Fruit fly (Drosophila melanogaster) whole organism, embryonic: ENCODE data around the gene CG8159.

Experiments
- Awh ChIP-seq: fragments of 200-800 bp; sonication (Bioruptor generic); IDR thresholded peaks from 2 replicates; pipeline ENCODE4, ENCODE4 v1.3.6; 2022; ENCODE audit warnings: missing biosample characterization, missing genetic modification characterization
- Blimp-1 ChIP-seq: fragments of 200-800 bp; sonication (Bioruptor generic); optimal IDR thresholded peaks from 3 replicates; lab custom pipeline; 2018; ENCODE audit warnings: missing biosample characterization, missing genetic modification characterization, mild to moderate bottlenecking, moderate library complexity, missing genetic modification reagents
- CG10209 ChIP-seq: fragments of 200-800 bp; sonication (Bioruptor generic); optimal IDR thresholded peaks from 3 replicates; lab custom pipeline; 2017; ENCODE audit warnings: missing biosample characterization, mild to moderate bottlenecking, missing genetic modification characterization, missing genetic modification reagents
- CG10321 ChIP-seq: fragments of 200-800 bp; sonication (Bioruptor generic); IDR thresholded peaks from 2 replicates; pipeline ENCODE4 v1.3.6; 2022; ENCODE audit warnings: missing biosample characterization, missing genetic modification characterization
- CG10462 ChIP-seq: fragments of 200-800 bp; sonication (Bioruptor generic); optimal IDR thresholded peaks from 2 replicates; lab custom pipeline; 2016; ENCODE audit warnings: missing biosample characterization, missing genetic modification characterization
- CG11695 ChIP-seq: fragments of 200-800 bp; sonication (Bioruptor generic); IDR thresholded peaks from 3 replicates; pipeline ENCODE4 v1.3.6; 2022; ENCODE audit warnings: missing biosample characterization, missing genetic modification characterization
- CG12236 ChIP-seq: fragments of 200-800 bp; sonication (Bioruptor generic); optimal IDR thresholded peaks from 2 replicates; lab custom pipeline; 2016; ENCODE audit warnings: missing biosample characterization, missing genetic modification characterization
- CG12942 ChIP-seq: fragments of 200-800 bp; sonication (Bioruptor generic); optimal IDR thresholded peaks from 3 replicates; lab custom pipeline; 2016; ENCODE audit warnings: missing biosample characterization, missing genetic modification characterization
- CG13775 ChIP-seq: fragments of 200-800 bp; sonication (Bioruptor generic); optimal IDR thresholded peaks from 3 replicates; lab custom pipeline; 2017; ENCODE audit warnings: missing biosample characterization, mild to moderate bottlenecking, missing genetic modification characterization
- CG15269 ChIP-seq: fragments of 200-800 bp; sonication (Bioruptor generic); optimal IDR thresholded peaks from 2 replicates; lab custom pipeline; 2018; ENCODE audit warnings: missing biosample characterization, mild to moderate bottlenecking, missing genetic modification characterization, moderate library complexity
- CG15601 ChIP-seq: fragments of 200-800 bp; sonication (Bioruptor generic); optimal IDR thresholded peaks from 3 replicates; lab custom pipeline; 2019; ENCODE audit warnings: missing biosample characterization, mild to moderate bottlenecking, missing genetic modification characterization, moderate library complexity
- CG17361 ChIP-seq: fragments of 200-800 bp; sonication (Bioruptor generic); IDR thresholded peaks from 3 replicates; pipeline ENCODE4 v1.3.6; 2022; ENCODE audit warnings: missing biosample characterization, missing genetic modification characterization
- CG17568 ChIP-seq: fragments of 200-800 bp; sonication (Bioruptor generic); optimal IDR thresholded peaks from 2 replicates; lab custom pipeline; 2018; ENCODE audit warnings: missing biosample characterization, mild to moderate bottlenecking, missing genetic modification characterization, moderate library complexity
- CG18476 ChIP-seq: fragments of 200-800 bp; sonication (Bioruptor generic); optimal IDR thresholded peaks from 2 replicates; lab custom pipeline; 2016; ENCODE audit warnings: missing biosample characterization, mild to moderate bottlenecking, missing genetic modification characterization
- CG31441 ChIP-seq: fragments of 200-800 bp; sonication (Bioruptor generic); IDR thresholded peaks from 2 replicates; pipeline ENCODE4 v1.3.6; 2022; ENCODE audit warnings: missing biosample characterization, missing genetic modification characterization
- CG4617 ChIP-seq: fragments of 200-800 bp; sonication (Bioruptor generic); optimal IDR thresholded peaks from 3 replicates; lab custom pipeline; 2016; ENCODE audit warnings: missing biosample characterization, missing genetic modification characterization, borderline replicate concordance
- CG5953 ChIP-seq: fragments of 200-800 bp; sonication (Bioruptor generic); IDR thresholded peaks from 2 replicates; pipeline ENCODE4 v1.3.6; 2022; ENCODE audit warnings: missing biosample characterization, missing genetic modification characterization
- CG6854 ChIP-seq: fragments of 200-800 bp; sonication (Bioruptor generic); optimal IDR thresholded peaks from 3 replicates; lab custom pipeline; 2017; ENCODE audit warnings: missing biosample characterization, mild to moderate bottlenecking, missing genetic modification characterization
- CG9727 ChIP-seq: fragments of 200-800 bp; sonication (Bioruptor generic); optimal IDR thresholded peaks from 3 replicates; lab custom pipeline; 2017; ENCODE audit warnings: missing biosample characterization, mild to moderate bottlenecking, missing genetic modification characterization
- CHES-1-like ChIP-seq: fragments of 200-800 bp; sonication (Bioruptor generic); optimal IDR thresholded peaks from 2 replicates; lab custom pipeline; 2016; ENCODE audit warnings: missing biosample characterization, missing genetic modification characterization
- CTCF ChIP-seq: fragments of 200-800 bp; sonication (Bioruptor generic); optimal IDR thresholded peaks from 2 replicates; lab custom pipeline; 2017; ENCODE audit warnings: missing biosample characterization, mild to moderate bottlenecking, missing genetic modification characterization, moderate library complexity
- CoRest ChIP-seq: fragments of 200-800 bp; sonication (Bioruptor generic); optimal IDR thresholded peaks from 3 replicates; lab custom pipeline; 2018; ENCODE audit warnings: missing biosample characterization, mild to moderate bottlenecking, missing genetic modification characterization, moderate library complexity
- Dip2 ChIP-seq: fragments of 200-800 bp; sonication (Bioruptor generic); IDR thresholded peaks from 2 replicates; pipeline ENCODE4 v1.3.6; 2022; ENCODE audit warnings: missing biosample characterization, missing genetic modification characterization
- Dip3 ChIP-seq: fragments of 200-800 bp; sonication (Bioruptor generic); optimal IDR thresholded peaks from 3 replicates; lab custom pipeline; 2016; ENCODE audit warnings: missing biosample characterization, missing genetic modification characterization
- HLH54F ChIP-seq: fragments of 200-800 bp; sonication (Bioruptor generic); optimal IDR thresholded peaks from 3 replicates; lab custom pipeline; 2016; ENCODE audit warnings: missing biosample characterization, missing genetic modification characterization
- HLHmδ ChIP-seq: fragments of 200-800 bp; sonication (Bioruptor generic); optimal IDR thresholded peaks from 2 replicates; lab custom pipeline; 2018; ENCODE audit warnings: missing biosample characterization, mild to moderate bottlenecking, missing genetic modification characterization, moderate library complexity
- Hand ChIP-seq: fragments of 200-800 bp; sonication (Bioruptor generic); optimal IDR thresholded peaks from 2 replicates; lab custom pipeline; 2017; ENCODE audit warnings: mild to moderate bottlenecking, missing biosample characterization, missing genetic modification reagents, missing genetic modification characterization
- PHDP ChIP-seq: fragments of 200-800 bp; sonication (Bioruptor generic); optimal IDR thresholded peaks from 3 replicates; lab custom pipeline; 2018; ENCODE audit warnings: missing biosample characterization, mild to moderate bottlenecking, missing genetic modification characterization, moderate library complexity
- Scr ChIP-seq: fragments of 200-800 bp; sonication (Bioruptor generic); IDR thresholded peaks from 2 replicates; pipeline ENCODE4 v1.3.6; 2022; ENCODE audit warnings: missing biosample characterization, missing genetic modification characterization; ENCODE audit not compliant: partially characterized antibody
- Sin3A ChIP-seq: fragments of >200 bp; optimal IDR thresholded peaks from 2 replicates; lab custom pipeline; 2018
- Xbp1 ChIP-seq: fragments of 200-800 bp; sonication (Bioruptor generic); optimal IDR thresholded peaks from 3 replicates; lab custom pipeline; 2016; ENCODE audit warnings: missing biosample characterization, mild to moderate bottlenecking, missing genetic modification characterization
- br ChIP-seq: fragments of >200 bp; optimal IDR thresholded peaks from 2 replicates; lab custom pipeline; 2017
- crc ChIP-seq: fragments of 200-800 bp; sonication (Bioruptor generic); optimal IDR thresholded peaks from 2 replicates; lab custom pipeline; 2016; ENCODE audit warnings: missing biosample characterization, missing genetic modification characterization
- crp ChIP-seq, 2 experiments: fragments of 200-800 bp; sonication (Bioruptor generic); optimal IDR thresholded peaks; 2 replicates in 1 of 2; 3 replicates in 1 of 2; lab custom pipeline; 2017; ENCODE audit warnings: missing biosample characterization in 2 of 2, missing genetic modification characterization in 2 of 2, mild to moderate bottlenecking in 1 of 2, moderate library complexity in 1 of 2
- dati ChIP-seq: fragments of 200-800 bp; sonication (Bioruptor generic); IDR thresholded peaks from 2 replicates; pipeline ENCODE4 v1.3.6; 2022; ENCODE audit warnings: missing biosample characterization, missing genetic modification characterization
- esg ChIP-seq: fragments of 200-800 bp; sonication (Bioruptor generic); conservative IDR thresholded peaks from 2 replicates; pipeline ENCODE4 v1.3.6; 2022; ENCODE audit warnings: missing biosample characterization, missing genetic modification characterization
- gsb ChIP-seq: fragments of 200-800 bp; sonication (Bioruptor generic); IDR thresholded peaks from 2 replicates; pipeline ENCODE4 v1.3.6; 2022; ENCODE audit warnings: missing biosample characterization, missing genetic modification characterization
- lilli ChIP-seq: fragments of 200-800 bp; sonication (Bioruptor generic); optimal IDR thresholded peaks from 3 replicates; lab custom pipeline; 2016; ENCODE audit warnings: missing biosample characterization, missing genetic modification characterization
- lola ChIP-seq, 3 experiments: fragments of >200 bp in 2 of 3; fragments of 200-800 bp in 1 of 3; sonication (Bioruptor generic) in 1 of 3; optimal IDR thresholded peaks; 2 replicates each; lab custom pipeline; 2017 to 2019; ENCODE audit warnings: missing biosample characterization in 3 of 3, missing genetic modification characterization in 3 of 3, mild to moderate bottlenecking in 1 of 3, moderate library complexity in 1 of 3
- oc ChIP-seq: fragments of 200-800 bp; sonication (Bioruptor generic); optimal IDR thresholded peaks from 2 replicates; lab custom pipeline; 2018; ENCODE audit warnings: missing biosample characterization, mild to moderate bottlenecking, missing genetic modification characterization, moderate library complexity
- pnt ChIP-seq: fragments of 200-800 bp; sonication (Bioruptor generic); optimal IDR thresholded peaks from 3 replicates; lab custom pipeline; 2016; ENCODE audit warnings: missing biosample characterization, missing genetic modification characterization
- prd ChIP-seq, 3 experiments: fragments of >200 bp in 2 of 3; fragments of 200-800 bp in 1 of 3; sonication (Bioruptor generic) in 1 of 3; optimal IDR thresholded peaks in 2 of 3; IDR thresholded peaks in 1 of 3; 2 replicates in 2 of 3; 3 replicates in 1 of 3; pipeline versions ENCODE4 v1.3.6 to Lab custom; 2017 to 2022; ENCODE audit warnings: missing biosample characterization in 1 of 3, missing genetic modification characterization in 1 of 3
- psq ChIP-seq: fragments of 200-800 bp; sonication (Bioruptor generic); optimal IDR thresholded peaks from 2 replicates; lab custom pipeline; 2017; ENCODE audit warnings: missing biosample characterization, missing genetic modification characterization
- rib ChIP-seq: fragments of 200-800 bp; sonication (Bioruptor generic); IDR thresholded peaks from 2 replicates; pipeline ENCODE4 v1.3.6; 2022; ENCODE audit warnings: missing biosample characterization, missing genetic modification characterization
- salm ChIP-seq: fragments of 200-800 bp; sonication (Bioruptor generic); optimal IDR thresholded peaks from 2 replicates; lab custom pipeline; 2018; ENCODE audit warnings: missing biosample characterization, mild to moderate bottlenecking, missing genetic modification characterization
- so ChIP-seq: fragments of 200-800 bp; sonication (Bioruptor generic); IDR thresholded peaks from 3 replicates; pipeline ENCODE4 v1.3.6; 2022; ENCODE audit warnings: missing biosample characterization, missing genetic modification characterization
- sqz ChIP-seq: fragments of 200-800 bp; sonication (Bioruptor generic); optimal IDR thresholded peaks from 3 replicates; lab custom pipeline; 2018; ENCODE audit warnings: missing biosample characterization, mild to moderate bottlenecking, missing genetic modification characterization
- wek ChIP-seq: fragments of 200-800 bp; sonication (Bioruptor generic); optimal IDR thresholded peaks from 3 replicates; lab custom pipeline; 2018; ENCODE audit warnings: missing biosample characterization, mild to moderate bottlenecking, missing genetic modification characterization, moderate library complexity
- zen ChIP-seq: fragments of 200-800 bp; sonication (Bioruptor generic); optimal IDR thresholded peaks from 3 replicates; lab custom pipeline; 2018; ENCODE audit warnings: missing biosample characterization, mild to moderate bottlenecking, missing genetic modification characterization, moderate library complexity
- zfh2 ChIP-seq: fragments of 200-800 bp; sonication (Bioruptor generic); optimal IDR thresholded peaks from 2 replicates; lab custom pipeline; 2016; ENCODE audit warnings: missing biosample characterization, missing genetic modification characterization

The CG8159 gene

dm6 chr3R:8747871-8748775 is 21.5 kb downstream of the CG8159 start (continued):
- TF ChIP-seq Dip3 (GFP tag; lab: Kevin White, UChicago): no peak
- TF ChIP-seq psq (GFP tag; lab: Kevin White, UChicago): no peak
- TF ChIP-seq CG18476 (GFP tag; lab: Kevin White, UChicago): no peak
- no peak for TF ChIP-seq CG12236
- no peak for TF ChIP-seq CG6854
- no peak for TF ChIP-seq zfh2 (GFP tag; lab: Kevin White, UChicago)
- no peak for TF ChIP-seq CoRest (tag; lab: Kevin White, UChicago)
- no peak for TF ChIP-seq HLH54F (GFP tag; lab: Kevin White, UChicago)
- TF ChIP-seq CHES-1-like: no peak
- TF ChIP-seq Blimp-1: no peak
- no peak for TF ChIP-seq oc
- no peak for TF ChIP-seq sqz (GFP tag; lab: Kevin White, UChicago)
- no peak for TF ChIP-seq Scr
- TF ChIP-seq CG17361 (GFP tag; lab: Robert Waterston, UW): no peak
- TF ChIP-seq Awh (GFP tag; lab: Robert Waterston, UW): no peak
- TF ChIP-seq CG15269 (tag; lab: Kevin White, UChicago): no peak
- TF ChIP-seq CG31441 (GFP tag; lab: Robert Waterston, UW): no peak
- TF ChIP-seq lola (GFP tag; optimal IDR thresholded peaks at IDR 0.05; lab: Kevin White, UChicago): no peak
- TF ChIP-seq CG4617 (GFP tag; lab: Kevin White, UChicago): no peak
- TF ChIP-seq crc: no peak
- no peak for TF ChIP-seq CTCF
- no peak for TF ChIP-seq CG10209 (GFP tag; lab: Kevin White, UChicago)
- no peak for TF ChIP-seq CG12942 (GFP tag; lab: Kevin White, UChicago)
- TF ChIP-seq CG5953: no peak
- no peak for TF ChIP-seq PHDP
- no peak for TF ChIP-seq Hand (GFP tag; lab: Kevin White, UChicago)
- TF ChIP-seq prd (optimal IDR thresholded peaks at IDR 0.05; lab: Kevin White, UChicago): no peak
- no peak for TF ChIP-seq prd (GFP tag; IDR thresholded peaks at IDR 0.05; lab: Robert Waterston, UW)
- TF ChIP-seq CG10462 (GFP tag; lab: Kevin White, UChicago): no peak
- no peak for TF ChIP-seq dati (GFP tag; lab: Robert Waterston, UW)
- TF ChIP-seq br: no peak
- TF ChIP-seq Xbp1 (GFP tag; lab: Kevin White, UChicago): no peak
- peak; percentile 14 for TF ChIP-seq lilli (GFP tag; lab: Kevin White, UChicago)
- TF ChIP-seq salm (tag; lab: Kevin White, UChicago): no peak
- no peak for TF ChIP-seq HLHmδ (GFP tag; lab: Kevin White, UChicago)
- TF ChIP-seq CG10321: no peak
- TF ChIP-seq gsb (GFP tag; lab: Robert Waterston, UW): no peak
- TF ChIP-seq Dip2 (GFP tag; lab: Robert Waterston, UW): no peak
- no peak for TF ChIP-seq zen (tag; lab: Kevin White, UChicago)
- no peak for TF ChIP-seq esg (GFP tag; lab: Robert Waterston, UW)
- peak; percentile 33 for TF ChIP-seq CG9727
- TF ChIP-seq Sin3A (lab: Kevin White, UChicago): peak; percentile 9
- TF ChIP-seq wek: no peak
- TF ChIP-seq CG15601 (tag; lab: Kevin White, UChicago): no peak
- no peak for TF ChIP-seq CG17568 (GFP tag; lab: Kevin White, UChicago)
- TF ChIP-seq so (GFP tag; lab: Robert Waterston, UW): 0 out of 3 replicates have a peak, but pooled peaks have one; percentile 37
- TF ChIP-seq crp (GFP tag; optimal IDR thresholded peaks at IDR 0.05; lab: Kevin White, UChicago): no peak
- peak; percentile 38; the same call in 1 of the 2 replicates for TF ChIP-seq rib (GFP tag; lab: Robert Waterston, UW)
- no peak for TF ChIP-seq pnt (GFP tag; lab: Kevin White, UChicago)
- TF ChIP-seq CG13775: no peak
- no peak for TF ChIP-seq CG11695 (GFP tag; lab: Robert Waterston, UW)
